Worm (Caenorhabditis elegans): ENCODE measurements around the gene col-13.

- TF ChIP-seq elt-2 (tag; optimal IDR thresholded peaks at IDR 0.05) (no peak), ceh-18 (tag; optimal IDR thresholded peaks at IDR 0.05) (no peak), ceh-45 (GFP tag; IDR thresholded peaks at IDR 0.05) (no peak), unc-86 (tag; optimal IDR thresholded peaks at IDR 0.05) (no peak), ama-1 (optimal IDR thresholded peaks at IDR 0.05) (no peak), fkh-10 (GFP tag; optimal IDR thresholded peaks at IDR 0.05) (no peak), ceh-9 (tag; optimal IDR thresholded peaks at IDR 0.05) (no peak), pqm-1 (tag; optimal IDR thresholded peaks at IDR 0.05) (no peak), ceh-34 (tag; optimal IDR thresholded peaks at IDR 0.05) (no peak), gmeb-2 (tag; optimal IDR thresholded peaks at IDR 0.05) (no peak), ceh-24 (tag; optimal IDR thresholded peaks at IDR 0.05) (no peak), pha-2 (tag; optimal IDR thresholded peaks at IDR 0.05) (no peak), hlh-30 (tag; optimal IDR thresholded peaks at IDR 0.05; ENCODE audit: insufficient read depth) (no peak)
Observed at ce11 chrV:10383950-10384349, 37.8 kb downstream of the col-13 start, which contains the start of gene spe-10.

All from whole organism, late embryonic.